Fruit fly (Drosophila melanogaster) Kc167 (cell line): Measurements from ENCODE around the gene Stat92E.

ENCODE experiments used
- Myc ChIP-seq: fragments of >200 bp; optimal IDR thresholded peaks from 2 replicates; lab custom pipeline; 2017; ENCODE audit warnings: missing external identifiers
- Sin3A ChIP-seq: fragments of >200 bp; optimal IDR thresholded peaks from 2 replicates; lab custom pipeline; 2018; ENCODE audit warnings: missing external identifiers
- h ChIP-seq: fragments of >200 bp; optimal IDR thresholded peaks from 3 replicates; lab custom pipeline; 2018; ENCODE audit warnings: missing external identifiers
- insv ChIP-seq: fragments of >200 bp; optimal IDR thresholded peaks from 3 replicates; lab custom pipeline; 2018; ENCODE audit warnings: missing external identifiers
- psq ChIP-seq: fragments of >200 bp; optimal IDR thresholded peaks from 2 replicates; lab custom pipeline; 2017; ENCODE audit warnings: missing external identifiers
- ttk ChIP-seq: sonication (Bioruptor generic); optimal IDR thresholded peaks from 2 replicates; lab custom pipeline; 2017; ENCODE audit warnings: missing external identifiers

Gene Stat92E

dm6 chr3R:20551487-20552079, 528 bp downstream of the Stat92E start:
- TF ChIP-seq psq (lab: Kevin White, UChicago) (no peak), Myc (no peak), Sin3A (lab: Kevin White, UChicago) (no peak), insv (lab: Kevin White, UChicago) (no peak), h (lab: Kevin White, UChicago) (no peak), ttk (lab: Kevin White, UChicago) (no peak)

DNA sequence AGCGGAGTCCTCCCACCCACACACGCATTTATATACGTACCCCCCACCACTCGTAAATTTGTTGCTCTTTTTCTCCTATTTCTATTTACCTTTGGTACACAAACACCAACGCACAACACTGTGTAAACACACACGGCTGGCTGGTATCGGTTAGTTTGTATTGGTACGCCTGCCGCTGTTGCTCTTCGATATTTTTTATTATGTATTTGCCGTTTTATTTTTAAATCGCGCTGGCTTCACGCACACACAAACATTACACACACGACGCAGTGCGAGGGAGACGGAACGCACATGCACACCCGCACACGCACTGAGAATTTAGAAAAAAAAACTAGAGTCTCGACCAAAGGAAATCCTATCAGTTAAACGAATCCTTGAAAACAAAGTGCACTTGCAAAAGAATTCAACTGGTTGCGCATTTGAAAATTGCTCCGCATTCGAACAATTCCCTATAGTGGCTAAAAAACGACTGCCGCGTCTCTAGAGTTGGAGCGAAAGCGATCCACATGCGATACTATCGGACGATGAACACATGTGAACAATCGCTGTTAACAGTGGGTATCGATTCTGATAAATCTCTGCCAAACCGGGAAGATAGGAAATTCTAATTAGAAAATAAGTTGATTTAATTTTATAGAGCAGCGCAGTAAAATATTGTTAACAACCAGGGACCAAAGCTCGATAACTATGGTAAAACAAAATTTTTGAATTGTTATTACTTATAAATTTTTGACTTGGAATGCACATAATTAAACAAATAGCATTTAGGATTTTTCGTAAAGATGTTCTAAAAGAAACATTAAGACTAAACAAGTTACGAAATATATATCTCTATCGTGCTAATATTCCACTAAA, 1.3 kb downstream of the Stat92E start:
- TF ChIP-seq Sin3A (lab: Kevin White, UChicago) (no peak), h (lab: Kevin White, UChicago) (no peak), Myc (no peak), insv (lab: Kevin White, UChicago) (no peak)

DNA sequence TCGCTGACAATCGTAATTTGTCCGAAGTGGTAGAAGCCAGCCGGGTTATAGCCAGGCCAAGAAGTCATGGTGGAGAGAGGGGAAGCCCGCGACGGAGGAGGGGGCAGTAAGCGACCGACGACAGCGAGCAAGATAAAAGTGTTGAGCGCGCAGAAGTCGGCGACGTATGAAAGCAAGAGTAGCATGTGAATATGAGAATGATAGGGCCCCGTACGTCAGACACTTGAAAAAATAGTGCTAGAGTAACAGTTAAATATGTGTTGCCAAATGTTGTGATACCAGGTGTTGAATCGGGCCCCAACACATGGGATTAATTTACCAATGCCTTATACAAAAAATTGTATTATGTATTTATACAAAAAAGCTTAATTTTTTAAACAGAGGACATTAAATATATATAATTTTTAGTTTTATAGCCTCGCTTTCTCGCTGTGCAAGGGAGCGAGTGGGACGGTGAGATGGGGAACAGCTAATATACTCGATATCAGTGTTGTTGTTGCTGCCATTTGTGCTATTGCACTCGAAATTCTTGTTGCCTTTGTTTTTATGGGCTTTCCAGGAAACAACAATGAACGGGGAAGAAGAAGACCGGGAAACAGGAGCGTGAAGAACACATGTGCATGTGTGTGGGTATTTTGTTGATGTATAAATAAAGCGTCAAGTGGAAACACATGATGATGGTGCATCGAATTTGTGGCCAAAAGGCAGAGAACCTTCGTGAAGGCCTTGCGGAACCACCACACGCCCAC, 2.1 kb downstream of the Stat92E start:
- TF ChIP-seq insv (lab: Kevin White, UChicago) (no peak), psq (lab: Kevin White, UChicago) (no peak), ttk (lab: Kevin White, UChicago) (no peak), Myc (no peak)

dm6 chr3R:20549017-20549854, 2.9 kb downstream of the Stat92E start:
- TF ChIP-seq psq (lab: Kevin White, UChicago): no peak
- no peak for TF ChIP-seq Sin3A (lab: Kevin White, UChicago)
- TF ChIP-seq h (lab: Kevin White, UChicago): no peak
- no peak for TF ChIP-seq ttk (lab: Kevin White, UChicago)
- TF ChIP-seq Myc: no peak
- TF ChIP-seq insv (lab: Kevin White, UChicago): no peak

- TF ChIP-seq psq (lab: Kevin White, UChicago) (no peak), h (lab: Kevin White, UChicago) (no peak), insv (lab: Kevin White, UChicago) (no peak), Sin3A (lab: Kevin White, UChicago) (no peak), ttk (lab: Kevin White, UChicago) (no peak), Myc (no peak)
Measured at dm6 chr3R:20548255-20548654, 3.9 kb downstream of the Stat92E start.

- TF ChIP-seq psq (lab: Kevin White, UChicago): no peak
- no peak for TF ChIP-seq Myc
- TF ChIP-seq ttk (lab: Kevin White, UChicago): no peak
- no peak for TF ChIP-seq Sin3A (lab: Kevin White, UChicago)
- TF ChIP-seq h (lab: Kevin White, UChicago): no peak
- no peak for TF ChIP-seq insv (lab: Kevin White, UChicago)
Measured at dm6 chr3R:20547758-20548157, 4.4 kb downstream of the Stat92E start.

- TF ChIP-seq ttk (lab: Kevin White, UChicago) (no peak), Myc (no peak), h (lab: Kevin White, UChicago) (no peak), insv (lab: Kevin White, UChicago) (no peak), psq (lab: Kevin White, UChicago) (no peak), Sin3A (lab: Kevin White, UChicago) (no peak)
Measured at dm6 chr3R:20546662-20547620, 5.2 kb downstream of the Stat92E start.

- TF ChIP-seq insv (lab: Kevin White, UChicago) (no peak), Sin3A (lab: Kevin White, UChicago) (no peak), Myc (no peak), h (lab: Kevin White, UChicago) (no peak), psq (lab: Kevin White, UChicago) (no peak), ttk (lab: Kevin White, UChicago) (no peak)
Measured at dm6 chr3R:20545678-20546077, 6.4 kb downstream of the Stat92E start.

- no peak for TF ChIP-seq h (lab: Kevin White, UChicago)
- no peak for TF ChIP-seq insv (lab: Kevin White, UChicago)
- TF ChIP-seq ttk (lab: Kevin White, UChicago): no peak
- no peak for TF ChIP-seq psq (lab: Kevin White, UChicago)
- no peak for TF ChIP-seq Myc
- no peak for TF ChIP-seq Sin3A (lab: Kevin White, UChicago)
Measured at dm6 chr3R:20544952-20545351, 7.2 kb downstream of the Stat92E start.

- no peak for TF ChIP-seq Sin3A (lab: Kevin White, UChicago)
- TF ChIP-seq h (lab: Kevin White, UChicago): no peak
- TF ChIP-seq insv (lab: Kevin White, UChicago): no peak
- TF ChIP-seq ttk (lab: Kevin White, UChicago): no peak
- no peak for TF ChIP-seq psq (lab: Kevin White, UChicago)
- no peak for TF ChIP-seq Myc
Measured at dm6 chr3R:20543719-20544118, 8.4 kb downstream of the Stat92E start.
